Worm (Caenorhabditis elegans) whole organism, late embryonic: ENCODE data around the gene basl-1.

Source experiments
- ama-1 ChIP-seq: fragments of 150-350 bp; optimal IDR thresholded peaks from 2 replicates; lab custom pipeline; 2014
- ceh-14 ChIP-seq: sonication (generic microtip); optimal IDR thresholded peaks from 2 replicates; lab custom pipeline; 2016; ENCODE audit warnings: missing genotype, missing genetic modification characterization, missing compliant biosample characterization
- elt-2 ChIP-seq: sonication (generic microtip); optimal IDR thresholded peaks from 2 replicates; lab custom pipeline; 2016; ENCODE audit warnings: missing genetic modification reagents, missing genetic modification characterization, missing compliant biosample characterization
- hlh-13 ChIP-seq: fragments of 200-800 bp; sonication (Bioruptor generic); optimal IDR thresholded peaks from 2 replicates; lab custom pipeline; 2018; ENCODE audit warnings: mild to moderate bottlenecking, missing genetic modification characterization, missing compliant biosample characterization
- lin-11 ChIP-seq: fragments of 200-800 bp; sonication (Bioruptor generic); optimal IDR thresholded peaks from 2 replicates; lab custom pipeline; 2018; ENCODE audit warnings: mild to moderate bottlenecking, missing genetic modification characterization, missing compliant biosample characterization
- rnt-1 ChIP-seq: sonication (generic microtip); optimal IDR thresholded peaks from 2 replicates; lab custom pipeline; 2016; ENCODE audit warnings: missing genetic modification characterization, missing compliant biosample characterization

ce11 chrIII:5639893-5640292, 25.1 kb downstream of the basl-1 start:
- TF ChIP-seq elt-2: no peak
- TF ChIP-seq hlh-13: no peak
- TF ChIP-seq rnt-1 (tag; lab: Kevin White, UChicago): no peak
- no peak for TF ChIP-seq ama-1
- no peak for TF ChIP-seq lin-11
- no peak for TF ChIP-seq ceh-14 (tag; lab: Kevin White, UChicago)
